Fruit fly (Drosophila melanogaster) whole organism, larva: Measurements from ENCODE around the gene CG14034.

Source experiments
- noc ChIP-seq: fragments of 200-800 bp; sonication (Bioruptor generic); optimal IDR thresholded peaks from 3 replicates; lab custom pipeline; 2019; ENCODE audit warnings: missing biosample characterization, mild to moderate bottlenecking, missing genetic modification characterization, moderate library complexity

Gene CG14034

DNA sequence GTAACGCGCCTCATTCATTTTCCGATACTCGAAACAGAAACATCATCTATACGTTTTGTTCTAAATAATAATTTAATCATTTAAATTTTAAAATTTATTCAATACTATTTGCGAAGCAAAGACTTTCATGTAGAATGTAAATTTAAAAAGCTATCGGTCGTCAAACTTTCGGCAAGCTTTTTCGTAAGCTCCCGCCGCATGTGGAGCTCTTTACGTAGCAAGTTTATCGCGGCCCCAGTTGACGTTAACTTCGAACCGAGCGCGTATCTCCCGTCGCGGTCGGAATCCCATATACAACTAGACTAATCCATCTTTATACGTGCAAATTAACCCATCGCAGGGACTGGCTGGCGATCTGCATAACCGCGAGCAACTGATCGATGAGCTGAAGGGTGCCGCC lies 20.7 kb downstream of the CG14034 start:
- TF ChIP-seq noc (tag; lab: Kevin White, UChicago), result no peak

DNA sequence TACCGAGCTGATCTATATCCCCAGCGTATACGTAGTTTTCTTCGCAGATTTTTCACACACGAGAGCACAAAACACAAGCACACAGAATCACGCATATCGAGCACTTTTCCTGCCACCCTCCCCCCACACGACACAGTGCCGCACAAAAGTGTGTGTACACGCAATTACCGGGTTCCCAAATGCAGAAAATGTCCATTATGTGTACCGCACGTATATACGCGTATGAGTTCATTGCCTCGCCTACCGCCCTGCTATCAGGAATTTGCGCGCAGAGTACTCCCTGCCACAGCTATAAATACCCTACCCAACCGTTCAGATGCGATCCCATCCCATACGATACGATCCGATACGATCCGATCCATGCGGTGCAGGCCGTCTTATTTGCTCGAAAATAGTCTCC lies 29.8 kb downstream of the CG14034 start:
- TF ChIP-seq noc (tag; lab: Kevin White, UChicago), result no peak
